Worm (Caenorhabditis elegans) whole organism, early embryonic: ENCODE measurements around the gene sams-4.

Experiments used
- ama-1 ChIP-seq: fragments of 150-350 bp; optimal IDR thresholded peaks from 2 replicates; lab custom pipeline; 2014
- ets-7 ChIP-seq: sonication (generic microtip); optimal IDR thresholded peaks from 2 replicates; lab custom pipeline; 2016; ENCODE audit warnings: missing genotype, missing genetic modification characterization, missing compliant biosample characterization
- flt-1 ChIP-seq: fragments of 200-800 bp; sonication (Bioruptor generic); IDR thresholded peaks from 2 replicates; pipeline ENCODE4 v1.3.6; 2022; ENCODE audit warnings: missing genetic modification characterization, missing compliant biosample characterization
- hmg-4 ChIP-seq: fragments of 200-800 bp; sonication (Bioruptor generic); optimal IDR thresholded peaks from 2 replicates; lab custom pipeline; 2018; ENCODE audit warnings: mild to moderate bottlenecking, missing genetic modification characterization, missing compliant biosample characterization
- pes-1 ChIP-seq: fragments of 200-800 bp; sonication (Bioruptor generic); IDR thresholded peaks from 2 replicates; pipeline ENCODE4 v1.3.6; 2022; ENCODE audit warnings: missing genetic modification reagents, missing genetic modification characterization, missing compliant biosample characterization
- scrt-1 ChIP-seq: fragments of 200-800 bp; sonication (Bioruptor generic); IDR thresholded peaks from 2 replicates; pipeline ENCODE4 v1.3.6; 2022; ENCODE audit warnings: missing genetic modification characterization, missing compliant biosample characterization
- tbx-11 ChIP-seq: fragments of 200-800 bp; sonication (Bioruptor generic); IDR thresholded peaks from 2 replicates; pipeline ENCODE4 v1.3.6; 2022; ENCODE audit warnings: missing genetic modification characterization, missing compliant biosample characterization
- tbx-37 ChIP-seq: fragments of 200-800 bp; sonication (Bioruptor generic); conservative IDR thresholded peaks from 2 replicates; pipeline ENCODE4 v1.3.6; 2022; ENCODE audit warnings: missing genetic modification reagents, missing genetic modification characterization, missing compliant biosample characterization

- TF ChIP-seq scrt-1 (GFP tag; lab: Robert Waterston, UW) (no peak), hmg-4 (GFP tag; lab: Kevin White, UChicago) (no peak), ama-1 (lab: Kevin White, UChicago) (no peak), ets-7 (no peak), tbx-37 (GFP tag; lab: Robert Waterston, UW) (no peak), pes-1 (GFP tag; lab: Robert Waterston, UW) (no peak), flt-1 (no peak), tbx-11 (GFP tag; lab: Robert Waterston, UW) (no peak)
Observed at ce11 chrIV:5865818-5866217, 19.6 kb upstream of the sams-4 start, which contains the start of gene spe-27.
